Worm (Caenorhabditis elegans) whole organism, young adult: ENCODE measurements around the gene C10G8.3.

Experiments used
- B0019.2 ChIP-seq: fragments of 200-800 bp; sonication (Bioruptor generic); conservative IDR thresholded peaks from 2 replicates; pipeline ENCODE4 v1.3.6; 2022; ENCODE audit warnings: missing genetic modification reagents, missing genetic modification characterization, missing compliant biosample characterization
- B0035.1 ChIP-seq: sonication (generic microtip); optimal IDR thresholded peaks from 2 replicates; lab custom pipeline; 2016; ENCODE audit warnings: missing genetic modification characterization, mild to moderate bottlenecking, missing compliant biosample characterization, missing genotype, missing genetic modification reagents
- B0336.3 ChIP-seq: fragments of 200-800 bp; sonication (Bioruptor generic); IDR thresholded peaks from 2 replicates; pipeline ENCODE4 v1.3.6; 2022; ENCODE audit warnings: missing genetic modification characterization, missing compliant biosample characterization
- D2030.7 ChIP-seq: fragments of 200-800 bp; sonication (Bioruptor generic); IDR thresholded peaks from 2 replicates; pipeline ENCODE4 v1.3.6; 2022; ENCODE audit warnings: missing genetic modification reagents, missing genetic modification characterization, missing compliant biosample characterization
- F37B4.10 ChIP-seq: fragments of 200-800 bp; sonication (Bioruptor generic); IDR thresholded peaks from 2 replicates; pipeline ENCODE4 v1.3.6; 2022; ENCODE audit warnings: missing genetic modification characterization, missing compliant biosample characterization
- T07F8.4 ChIP-seq: sonication (generic microtip); optimal IDR thresholded peaks from 2 replicates; lab custom pipeline; 2016; ENCODE audit warnings: mild to moderate bottlenecking, missing genetic modification characterization, moderate library complexity, missing compliant biosample characterization
- Y56A3A.18 ChIP-seq: fragments of 200-800 bp; sonication (Bioruptor generic); IDR thresholded peaks from 2 replicates; pipeline ENCODE4 v1.3.6; 2022; ENCODE audit warnings: missing genetic modification reagents, missing genetic modification characterization, missing compliant biosample characterization
- akir-1 ChIP-seq: fragments of 200-800 bp; sonication (Bioruptor generic); optimal IDR thresholded peaks from 2 replicates; lab custom pipeline; 2018; ENCODE audit warnings: mild to moderate bottlenecking, missing genetic modification characterization, moderate library complexity, missing compliant biosample characterization
- aptf-2 ChIP-seq: fragments of 200-800 bp; sonication (Bioruptor generic); conservative IDR thresholded peaks from 2 replicates; pipeline ENCODE4 v1.3.6; 2022; ENCODE audit warnings: missing genetic modification reagents, missing genetic modification characterization, missing compliant biosample characterization
- atf-7 ChIP-seq: sonication (generic microtip); optimal IDR thresholded peaks from 2 replicates; lab custom pipeline; 2017; ENCODE audit warnings: mild to moderate bottlenecking, missing genetic modification characterization, missing compliant biosample characterization
- bed-1 ChIP-seq: fragments of 200-800 bp; sonication (Bioruptor generic); IDR thresholded peaks from 2 replicates; pipeline ENCODE4 v1.3.6; 2022; ENCODE audit warnings: missing genetic modification reagents, missing genetic modification characterization, missing compliant biosample characterization
- bed-2 ChIP-seq: fragments of 200-800 bp; sonication (Bioruptor generic); IDR thresholded peaks from 2 replicates; pipeline ENCODE4 v1.3.6; 2022; ENCODE audit warnings: missing genetic modification reagents, missing genetic modification characterization, missing compliant biosample characterization
- cebp-2 ChIP-seq: fragments of 200-800 bp; sonication (Bioruptor generic); IDR thresholded peaks from 2 replicates; pipeline ENCODE4 v1.3.6; 2022; ENCODE audit warnings: missing genetic modification characterization, missing compliant biosample characterization
- ceh-58 ChIP-seq: fragments of 200-800 bp; sonication (Bioruptor generic); IDR thresholded peaks from 2 replicates; pipeline ENCODE4 v1.3.6; 2022; ENCODE audit warnings: missing genetic modification characterization, missing compliant biosample characterization
- ceh-79 ChIP-seq: sonication (generic microtip); optimal IDR thresholded peaks from 2 replicates; lab custom pipeline; 2017; ENCODE audit warnings: mild to moderate bottlenecking, missing genetic modification characterization, missing compliant biosample characterization
- dpff-1 ChIP-seq: sonication (generic microtip); optimal IDR thresholded peaks from 2 replicates; lab custom pipeline; 2017; ENCODE audit warnings: mild to moderate bottlenecking, missing genetic modification characterization, missing compliant biosample characterization
- efl-1 ChIP-seq: fragments of 150-350 bp; optimal IDR thresholded peaks from 2 replicates; lab custom pipeline; 2014; ENCODE audit warnings: missing biosample characterization, missing genetic modification reagents, missing genetic modification characterization
- egl-18 ChIP-seq: fragments of 200-800 bp; sonication (Bioruptor generic); IDR thresholded peaks from 2 replicates; pipeline ENCODE4 v1.3.6; 2022; ENCODE audit warnings: missing genetic modification reagents, missing genetic modification characterization, missing compliant biosample characterization
- egl-44 ChIP-seq: fragments of 200-800 bp; sonication (Bioruptor generic); IDR thresholded peaks from 2 replicates; pipeline ENCODE4 v1.3.6; 2022; ENCODE audit warnings: missing genetic modification reagents, missing genetic modification characterization, missing compliant biosample characterization
- egrh-3 ChIP-seq: fragments of 200-800 bp; sonication (Bioruptor generic); IDR thresholded peaks from 2 replicates; pipeline ENCODE4 v1.3.6; 2022; ENCODE audit warnings: missing genetic modification reagents, missing genetic modification characterization, missing compliant biosample characterization
- ekl-4 ChIP-seq: fragments of 200-800 bp; sonication (Bioruptor generic); IDR thresholded peaks from 2 replicates; pipeline ENCODE4 v1.3.6; 2022; ENCODE audit warnings: missing genetic modification reagents, missing genetic modification characterization, missing compliant biosample characterization
- him-1 ChIP-seq: sonication (generic microtip); optimal IDR thresholded peaks from 2 replicates; lab custom pipeline; 2016; ENCODE audit warnings: missing genotype, missing genetic modification reagents, missing genetic modification characterization, missing compliant biosample characterization
- hlh-12 ChIP-seq: sonication (generic microtip); optimal IDR thresholded peaks from 2 replicates; lab custom pipeline; 2016; ENCODE audit warnings: missing genetic modification characterization, missing compliant biosample characterization
- hlh-26 ChIP-seq: fragments of 200-800 bp; sonication (Bioruptor generic); conservative IDR thresholded peaks from 2 replicates; pipeline ENCODE4 v1.3.6; 2022; ENCODE audit warnings: missing genetic modification reagents, missing genetic modification characterization, missing compliant biosample characterization
- hmg-20 ChIP-seq: fragments of 200-800 bp; sonication (Bioruptor generic); IDR thresholded peaks from 2 replicates; pipeline ENCODE4 v1.3.6; 2022; ENCODE audit warnings: missing genetic modification reagents, missing genetic modification characterization, missing compliant biosample characterization
- hsf-1 ChIP-seq: fragments of 200-800 bp; sonication (Bioruptor generic); IDR thresholded peaks from 2 replicates; pipeline ENCODE4 v1.3.6; 2022; ENCODE audit warnings: missing genetic modification reagents, missing genetic modification characterization, missing compliant biosample characterization
- let-607 ChIP-seq, 2 experiments: fragments of 200-800 bp in 1 of 2; sonication (Bioruptor generic) in 1 of 2; sonication (generic microtip) in 1 of 2; optimal IDR thresholded peaks; 2 replicates each; lab custom pipeline; 2016 to 2018; ENCODE audit warnings: mild to moderate bottlenecking in 2 of 2, missing compliant biosample characterization in 2 of 2, missing genetic modification characterization in 2 of 2, moderate library complexity in 2 of 2, missing genotype in 1 of 2
- lin-40 ChIP-seq: sonication (generic microtip); optimal IDR thresholded peaks from 2 replicates; lab custom pipeline; 2016; ENCODE audit warnings: missing genetic modification characterization, mild to moderate bottlenecking, missing compliant biosample characterization, missing genotype, missing genetic modification reagents
- lin-54 ChIP-seq: fragments of 200-800 bp; sonication (Bioruptor generic); optimal IDR thresholded peaks from 2 replicates; lab custom pipeline; 2018; ENCODE audit warnings: mild to moderate bottlenecking, missing genetic modification characterization, missing compliant biosample characterization
- lsl-1 ChIP-seq: fragments of 200-800 bp; sonication (Bioruptor generic); optimal IDR thresholded peaks from 2 replicates; lab custom pipeline; 2018; ENCODE audit warnings: mild to moderate bottlenecking, missing genetic modification characterization, moderate library complexity, missing compliant biosample characterization
- lsy-27 ChIP-seq: sonication (generic microtip); optimal IDR thresholded peaks from 2 replicates; lab custom pipeline; 2017; ENCODE audit warnings: missing genetic modification characterization, mild to moderate bottlenecking, missing compliant biosample characterization, antibody characterized with exemption, missing genotype, borderline replicate concordance; ENCODE audit not compliant: insufficient read depth
- madf-10 ChIP-seq: sonication (generic microtip); optimal IDR thresholded peaks from 2 replicates; lab custom pipeline; 2016; ENCODE audit warnings: mild to moderate bottlenecking, missing genetic modification characterization, missing compliant biosample characterization
- mcd-1 ChIP-seq: fragments of 200-800 bp; sonication (Bioruptor generic); IDR thresholded peaks from 2 replicates; pipeline ENCODE4 v1.3.6; 2022; ENCODE audit warnings: missing genetic modification reagents, missing genetic modification characterization, missing compliant biosample characterization
- mes-4 ChIP-seq: sonication (generic microtip); optimal IDR thresholded peaks from 2 replicates; lab custom pipeline; 2016; ENCODE audit warnings: missing genotype, missing genetic modification characterization, missing compliant biosample characterization
- nfyb-1 ChIP-seq: fragments of 200-800 bp; sonication (Bioruptor generic); IDR thresholded peaks from 2 replicates; pipeline ENCODE4 v1.3.6; 2022; ENCODE audit warnings: missing genetic modification reagents, missing genetic modification characterization, missing compliant biosample characterization
- nhr-120 ChIP-seq: fragments of 200-800 bp; sonication (Bioruptor generic); IDR thresholded peaks from 2 replicates; pipeline ENCODE4 v1.3.6; 2022; ENCODE audit warnings: missing genetic modification characterization, missing compliant biosample characterization
- nhr-179 ChIP-seq: sonication (generic microtip); optimal IDR thresholded peaks from 2 replicates; lab custom pipeline; 2016; ENCODE audit warnings: mild to moderate bottlenecking, missing genetic modification characterization, missing compliant biosample characterization
- nhr-27 ChIP-seq: fragments of 200-800 bp; sonication (Bioruptor generic); optimal IDR thresholded peaks from 2 replicates; lab custom pipeline; 2018; ENCODE audit warnings: mild to moderate bottlenecking, missing genetic modification characterization, moderate library complexity, missing compliant biosample characterization
- pbrm-1 ChIP-seq: fragments of 200-800 bp; sonication (Bioruptor generic); IDR thresholded peaks from 2 replicates; pipeline ENCODE4 v1.3.6; 2022; ENCODE audit warnings: missing genetic modification reagents, missing genetic modification characterization, missing compliant biosample characterization
- rcor-1 ChIP-seq: fragments of 200-800 bp; sonication (Bioruptor generic); IDR thresholded peaks from 2 replicates; pipeline ENCODE4 v1.3.6; 2022; ENCODE audit warnings: missing genetic modification reagents, missing genetic modification characterization, missing compliant biosample characterization
- rec-8 ChIP-seq, 2 experiments: sonication (generic microtip); optimal IDR thresholded peaks; 2 replicates each; lab custom pipeline; 2016; ENCODE audit warnings: mild to moderate bottlenecking in 2 of 2, missing genetic modification characterization in 2 of 2, missing genetic modification reagents in 2 of 2, missing genotype in 2 of 2, missing biosample characterization in 1 of 2, missing compliant biosample characterization in 1 of 2, moderate library complexity in 1 of 2
- snpc-1.3 ChIP-seq: sonication (generic microtip); optimal IDR thresholded peaks from 2 replicates; lab custom pipeline; 2017; ENCODE audit warnings: missing genetic modification characterization, mild to moderate bottlenecking, missing compliant biosample characterization, antibody characterized with exemption, moderate library complexity, missing genotype, missing genetic modification reagents; ENCODE audit not compliant: insufficient read depth
- snpc-3.4 ChIP-seq: sonication (generic microtip); optimal IDR thresholded peaks from 2 replicates; lab custom pipeline; 2017; ENCODE audit warnings: missing genetic modification characterization, mild to moderate bottlenecking, missing compliant biosample characterization, antibody characterized with exemption, moderate library complexity, missing genotype, missing genetic modification reagents
- sptf-2 ChIP-seq: fragments of 200-800 bp; sonication (Bioruptor generic); optimal IDR thresholded peaks from 2 replicates; lab custom pipeline; 2018; ENCODE audit warnings: mild to moderate bottlenecking, missing genetic modification characterization, missing compliant biosample characterization
- zfh-2 ChIP-seq: fragments of 200-800 bp; sonication (Bioruptor generic); conservative IDR thresholded peaks from 2 replicates; pipeline ENCODE4 v1.3.6; 2022; ENCODE audit warnings: missing genetic modification reagents, missing genetic modification characterization, missing compliant biosample characterization
- ztf-18 ChIP-seq: sonication (generic microtip); optimal IDR thresholded peaks from 2 replicates; lab custom pipeline; 2016; ENCODE audit warnings: missing genotype, mild to moderate bottlenecking, missing genetic modification characterization, missing compliant biosample characterization
- ztf-25 ChIP-seq: fragments of 200-800 bp; sonication (Bioruptor generic); IDR thresholded peaks from 2 replicates; pipeline ENCODE4 v1.3.6; 2022; ENCODE audit warnings: missing genetic modification reagents, missing genetic modification characterization, missing compliant biosample characterization
- ztf-26 ChIP-seq: sonication (generic microtip); optimal IDR thresholded peaks from 2 replicates; lab custom pipeline; 2017; ENCODE audit warnings: missing genetic modification characterization, missing compliant biosample characterization
- ztf-28 ChIP-seq: fragments of 200-800 bp; sonication (Bioruptor generic); IDR thresholded peaks from 2 replicates; pipeline ENCODE4 v1.3.6; 2022; ENCODE audit warnings: missing genetic modification reagents, missing genetic modification characterization, missing compliant biosample characterization

Gene C10G8.3

DNA sequence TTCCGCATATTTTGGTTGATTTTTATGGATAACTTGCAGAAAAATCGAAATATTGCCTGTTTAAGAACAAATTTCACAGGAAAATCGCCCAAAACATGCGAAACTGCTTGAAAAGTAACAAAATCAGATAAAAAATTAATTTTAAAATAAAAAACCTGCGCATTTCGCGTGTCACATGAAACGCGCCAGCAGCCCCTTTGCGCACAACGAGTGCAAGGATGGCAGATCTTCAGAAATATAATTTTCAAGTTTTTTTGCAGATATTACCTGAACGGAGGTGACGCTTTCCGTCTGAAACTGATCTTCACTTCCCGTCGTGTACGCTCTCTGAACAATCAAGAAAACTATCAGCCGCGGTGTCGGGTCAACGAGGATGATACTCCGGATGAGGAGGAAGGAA lies 37.6 kb upstream of the C10G8.3 start (continued):
- TF ChIP-seq ekl-4 (GFP tag; lab: Robert Waterston, UW) (no peak), sptf-2 (GFP tag; lab: Kevin White, UChicago) (no peak), snpc-1.3 (tag; lab: Kevin White, UChicago) (no peak), D2030.7 (GFP tag; lab: Robert Waterston, UW) (0 out of 2 replicates have a peak, but pooled peaks have one; percentile 16), nhr-27 (tag; lab: Kevin White, UChicago) (no peak), bed-2 (GFP tag; lab: Robert Waterston, UW) (no peak), madf-10 (tag; lab: Kevin White, UChicago) (no peak), lin-40 (tag; lab: Kevin White, UChicago) (no peak), ztf-26 (tag; lab: Kevin White, UChicago) (no peak), lsl-1 (GFP tag; lab: Kevin White, UChicago) (peak; percentile 15), ceh-58 (GFP tag; lab: Robert Waterston, UW) (no peak), hlh-26 (no peak), hlh-12 (tag; lab: Kevin White, UChicago) (no peak), lin-54 (GFP tag; lab: Kevin White, UChicago) (peak; percentile 44), ceh-79 (tag; lab: Kevin White, UChicago) (no peak), F37B4.10 (GFP tag; lab: Robert Waterston, UW) (no peak), ztf-28 (no peak), zfh-2 (GFP tag; lab: Robert Waterston, UW) (no peak), lsy-27 (no peak), mes-4 (tag; lab: Kevin White, UChicago) (no peak), mcd-1 (GFP tag; lab: Robert Waterston, UW) (peak; percentile 77), cebp-2 (GFP tag; lab: Robert Waterston, UW) (no peak), nhr-120 (no peak), egrh-3 (no peak), dpff-1 (tag; lab: Kevin White, UChicago) (no peak), snpc-3.4 (peak; percentile 45), efl-1 (GFP tag; lab: Kevin White, UChicago) (no peak), bed-1 (GFP tag; lab: Robert Waterston, UW) (no peak), let-607 (tag; optimal IDR thresholded peaks at IDR 0.05; lab: Kevin White, UChicago) (no peak), pbrm-1 (GFP tag; lab: Robert Waterston, UW) (no peak), T07F8.4 (no peak), B0019.2 (GFP tag; lab: Robert Waterston, UW) (no peak), Y56A3A.18 (GFP tag; lab: Robert Waterston, UW) (no peak), hmg-20 (GFP tag; lab: Robert Waterston, UW) (no peak), atf-7 (tag; lab: Kevin White, UChicago) (no peak), ztf-18 (tag; lab: Kevin White, UChicago) (peak; percentile 92), ztf-25 (GFP tag; lab: Robert Waterston, UW) (no peak), nhr-179 (no peak), B0035.1 (tag; lab: Kevin White, UChicago) (no peak), akir-1 (GFP tag; lab: Kevin White, UChicago) (no peak), nfyb-1 (GFP tag; lab: Robert Waterston, UW) (peak; percentile 16; the same call in 1 of the 2 replicates), hsf-1 (GFP tag; lab: Robert Waterston, UW) (no peak), aptf-2 (GFP tag; lab: Robert Waterston, UW) (no peak), rec-8 (tag; optimal IDR thresholded peaks at IDR 0.05; lab: Kevin White, UChicago) (no peak), rcor-1 (GFP tag; lab: Robert Waterston, UW) (no peak), egl-18 (GFP tag; lab: Robert Waterston, UW) (no peak), egl-44 (no peak), him-1 (no peak), B0336.3 (GFP tag; lab: Robert Waterston, UW) (no peak)
